Worm (Caenorhabditis elegans) whole organism, young adult: ENCODE measurements around the gene ugt-66.

Experiments
- ceh-79 ChIP-seq: sonication (generic microtip); optimal IDR thresholded peaks from 2 replicates; lab custom pipeline; 2017; ENCODE audit warnings: mild to moderate bottlenecking, missing genetic modification characterization, missing compliant biosample characterization
- fkh-3 ChIP-seq: sonication (generic microtip); optimal IDR thresholded peaks from 2 replicates; lab custom pipeline; 2016; ENCODE audit warnings: mild to moderate bottlenecking, missing genetic modification characterization, missing compliant biosample characterization
- nhr-80 ChIP-seq: sonication (generic microtip); optimal IDR thresholded peaks from 2 replicates; lab custom pipeline; 2016; ENCODE audit warnings: missing genetic modification characterization, missing compliant biosample characterization

DNA sequence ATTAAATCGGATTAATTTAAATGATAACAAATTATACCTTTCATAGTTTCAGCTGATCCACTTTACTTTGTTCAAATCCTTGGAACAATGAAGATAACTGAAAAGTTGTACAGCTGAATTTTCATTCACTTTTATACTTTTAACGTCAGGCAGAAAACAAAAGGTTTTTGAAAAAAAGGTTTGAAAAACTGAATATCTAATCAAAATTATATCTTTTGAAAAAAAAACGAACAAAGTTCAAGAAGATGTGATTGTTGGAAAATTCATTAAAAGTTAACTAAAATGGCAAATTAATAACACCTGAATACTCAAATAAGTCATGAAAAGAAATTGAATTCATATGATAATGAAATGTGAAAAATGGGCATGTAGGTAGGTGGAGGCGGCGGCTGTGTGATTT lies 42.3 kb upstream of the ugt-66 start, which contains the start of gene T12A2.21:
- TF ChIP-seq ceh-79 (tag; lab: Kevin White, UChicago) = no peak
- TF ChIP-seq nhr-80 (tag; lab: Kevin White, UChicago) = no peak
- TF ChIP-seq fkh-3 (tag; lab: Kevin White, UChicago) = no peak
